Worm (Caenorhabditis elegans): ENCODE measurements around the gene C30B5.2.

Gene C30B5.2

DNA sequence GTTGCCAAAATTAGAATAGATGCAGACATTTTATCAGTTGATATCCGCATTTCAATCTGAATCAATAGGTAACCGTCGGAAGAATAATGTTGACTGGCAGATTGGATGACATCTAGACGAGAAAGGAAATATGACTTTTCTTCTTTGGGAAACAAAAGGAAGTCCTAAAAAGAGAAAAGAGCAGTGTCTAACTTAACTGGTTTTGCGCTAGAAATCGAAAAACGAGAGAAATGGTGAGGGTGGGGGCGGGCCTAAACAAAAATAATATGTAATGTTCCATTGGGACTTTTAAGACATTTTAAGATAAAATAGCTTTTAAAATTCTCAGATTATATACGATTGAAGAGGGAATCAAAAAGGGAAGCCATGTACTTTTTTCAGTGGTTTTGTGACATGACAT, 36.0 kb upstream of the C30B5.2 start, which contains the start of gene exp-1:
Gene exp-1 (minus strand): TSS at position 101 of the 400 bp plus-strand sequence.
- TF ChIP-seq tbx-2 (tag; optimal IDR thresholded peaks at IDR 0.05), result no peak
- no peak for TF ChIP-seq rnt-1 (tag; optimal IDR thresholded peaks at IDR 0.05)
- TF ChIP-seq ceh-2 (tag; optimal IDR thresholded peaks at IDR 0.05), result no peak
- no peak for TF ChIP-seq F13H6.1 (tag; optimal IDR thresholded peaks at IDR 0.05)
- no peak for TF ChIP-seq pag-3 (tag; optimal IDR thresholded peaks at IDR 0.05; ENCODE audit: borderline replicate concordance)

DNA sequence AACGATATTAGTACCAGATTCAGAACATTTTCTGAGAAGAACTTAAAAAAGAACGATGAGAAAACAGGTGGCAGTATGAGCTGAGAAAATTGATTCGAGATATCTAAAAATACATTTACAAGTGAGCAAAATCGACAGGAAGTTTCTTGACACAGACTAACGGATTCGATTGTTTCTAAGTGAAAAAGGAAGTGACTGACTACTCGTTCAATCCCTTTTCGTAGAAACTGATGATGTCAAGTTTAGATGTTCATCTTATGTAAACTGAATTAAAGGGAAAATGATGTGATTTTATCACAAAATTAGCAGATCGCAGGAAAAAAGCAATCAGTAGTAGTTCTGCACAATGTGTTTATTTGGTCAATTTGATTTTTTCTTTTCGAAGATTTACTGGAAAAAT, 31.8 kb upstream of the C30B5.2 start:
- TF ChIP-seq K09A11.1 (tag; optimal IDR thresholded peaks at IDR 0.05; ENCODE audit: insufficient read depth) (no peak), fax-1 (tag; optimal IDR thresholded peaks at IDR 0.05) (no peak), zip-5 (tag; optimal IDR thresholded peaks at IDR 0.05) (no peak), ceh-45 (GFP tag; IDR thresholded peaks at IDR 0.05) (no peak), ceh-6 (GFP tag; optimal IDR thresholded peaks at IDR 0.05) (no peak), unc-42 (tag; optimal IDR thresholded peaks at IDR 0.05) (peak; percentile 0), ceh-31 (tag; optimal IDR thresholded peaks at IDR 0.05) (no peak), ceh-19 (GFP tag; optimal IDR thresholded peaks at IDR 0.05) (no peak), sdc-2 (tag; optimal IDR thresholded peaks at IDR 0.05) (no peak)

DNA sequence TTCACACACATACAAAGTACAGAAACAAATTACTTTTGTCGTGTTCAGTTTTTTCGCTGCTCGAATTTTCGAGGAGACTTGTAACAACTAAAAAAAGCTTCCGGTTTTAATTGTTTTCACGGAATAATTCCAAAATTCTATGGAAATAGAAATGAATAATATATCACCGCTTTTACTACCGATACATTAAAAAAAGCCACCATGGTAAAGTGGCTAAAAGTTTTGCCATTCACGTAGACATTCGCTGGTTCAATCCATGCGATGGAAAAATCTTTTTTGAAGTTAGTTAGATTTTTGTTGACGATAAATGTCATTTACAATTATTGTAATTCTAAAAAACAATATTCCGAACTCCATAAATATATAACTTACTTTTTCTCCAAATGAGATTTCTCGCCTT, 28.3 kb upstream of the C30B5.2 start:
- TF ChIP-seq hlh-8 (tag; optimal IDR thresholded peaks at IDR 0.05), result no peak
- no peak for TF ChIP-seq syd-9 (tag; optimal IDR thresholded peaks at IDR 0.05)
- TF ChIP-seq ceh-19 (GFP tag; optimal IDR thresholded peaks at IDR 0.05), result no peak

DNA sequence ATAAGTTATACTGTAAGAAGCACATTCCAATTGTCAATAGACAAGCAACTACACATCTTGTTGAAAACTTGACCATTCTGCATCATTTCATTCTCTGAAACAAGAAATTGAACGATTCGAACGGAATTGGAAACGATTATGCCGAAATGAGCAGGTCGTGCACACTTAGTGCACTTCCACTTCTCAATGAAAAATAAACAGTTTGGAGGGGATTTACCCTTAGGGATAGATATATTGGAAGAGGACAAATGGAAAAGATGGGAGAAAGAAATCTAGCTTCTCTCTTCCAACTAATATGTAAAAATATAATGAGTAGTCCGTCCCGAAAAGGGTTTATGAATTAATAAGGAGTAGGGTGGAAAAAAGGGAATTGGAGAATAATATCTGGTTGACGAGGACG, 27.8 kb upstream of the C30B5.2 start, which contains the start of gene hst-3.1:
Gene hst-3.1 (minus strand): TSS at position 101 of the 400 bp plus-strand sequence.
- TF ChIP-seq nhr-11 (tag; optimal IDR thresholded peaks at IDR 0.05) (no peak), unc-86 (tag; optimal IDR thresholded peaks at IDR 0.05) (no peak), Y22D7AL.16 (tag; optimal IDR thresholded peaks at IDR 0.05) (no peak), fax-1 (tag; optimal IDR thresholded peaks at IDR 0.05) (no peak), hlh-30 (tag; optimal IDR thresholded peaks at IDR 0.05; ENCODE audit: insufficient read depth) (no peak), tbx-2 (tag; optimal IDR thresholded peaks at IDR 0.05) (no peak), hlh-13 (GFP tag; optimal IDR thresholded peaks at IDR 0.05) (no peak), K02D7.2 (tag; optimal IDR thresholded peaks at IDR 0.05) (no peak), syd-9 (tag; optimal IDR thresholded peaks at IDR 0.05) (no peak), pha-2 (tag; optimal IDR thresholded peaks at IDR 0.05) (no peak), mec-3 (tag; optimal IDR thresholded peaks at IDR 0.05; ENCODE audit: borderline replicate concordance) (no peak), fkh-10 (GFP tag; optimal IDR thresholded peaks at IDR 0.05) (no peak), che-1 (tag; optimal IDR thresholded peaks at IDR 0.05) (no peak)

DNA sequence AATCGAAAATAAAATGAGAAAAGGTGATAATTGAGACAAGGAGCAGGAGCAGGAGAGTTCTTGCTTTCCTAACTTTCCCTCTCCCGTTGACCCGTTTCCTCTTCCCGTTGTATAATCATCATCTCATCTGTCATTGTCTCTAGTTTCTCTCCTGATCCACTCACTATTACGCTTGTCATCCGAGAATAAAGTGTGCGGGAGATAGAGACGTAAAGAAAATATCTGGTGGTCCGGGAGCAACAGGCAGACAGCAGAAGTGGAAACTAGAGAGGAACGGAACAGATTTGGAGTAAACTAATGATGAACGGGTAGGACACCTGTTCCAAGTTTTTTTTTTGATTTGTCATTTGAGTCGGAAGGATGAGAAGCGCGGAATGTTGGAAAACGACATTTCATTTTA, 26.7 kb upstream of the C30B5.2 start:
- no peak for TF ChIP-seq odd-2 (tag; optimal IDR thresholded peaks at IDR 0.05)
- TF ChIP-seq pha-2 (tag; optimal IDR thresholded peaks at IDR 0.05), result no peak
- TF ChIP-seq syd-9 (tag; optimal IDR thresholded peaks at IDR 0.05), result no peak
- TF ChIP-seq rnt-1 (tag; optimal IDR thresholded peaks at IDR 0.05), result peak; percentile 17
- no peak for TF ChIP-seq unc-42 (tag; optimal IDR thresholded peaks at IDR 0.05)
- TF ChIP-seq unc-55 (GFP tag; optimal IDR thresholded peaks at IDR 0.05), result peak; percentile 96
- TF ChIP-seq ceh-18 (tag; optimal IDR thresholded peaks at IDR 0.05), result peak; percentile 46
- TF ChIP-seq lim-6 (tag; optimal IDR thresholded peaks at IDR 0.05), result no peak
- TF ChIP-seq ztf-16 (tag; optimal IDR thresholded peaks at IDR 0.05), result no peak
- TF ChIP-seq npax-4 (tag; optimal IDR thresholded peaks at IDR 0.05), result no peak

DNA sequence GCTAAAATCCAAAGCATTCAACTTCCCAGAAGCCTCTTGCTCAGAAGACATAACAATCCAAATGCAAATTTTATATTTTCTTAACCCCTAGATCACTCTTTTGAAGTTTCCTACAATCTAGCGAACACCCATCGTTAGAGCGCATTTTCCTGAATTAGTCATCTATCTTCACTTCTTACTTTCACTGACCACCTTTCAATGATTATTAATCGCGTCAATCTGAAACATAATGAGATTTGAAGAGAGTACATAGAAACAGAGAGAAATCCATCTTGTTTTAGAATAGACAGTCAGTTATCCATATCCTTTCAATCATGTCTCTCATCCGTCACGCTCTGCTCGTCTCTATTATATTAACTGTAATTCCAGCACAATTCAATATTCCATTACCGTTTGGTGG, 25.8 kb upstream of the C30B5.2 start, which contains the start of gene F40H3.3:
Gene F40H3.3 (plus strand): TSS at position 280 of the 400 bp plus-strand sequence.
- TF ChIP-seq lin-11 (tag; optimal IDR thresholded peaks at IDR 0.05), result no peak
- no peak for TF ChIP-seq ceh-22 (tag; optimal IDR thresholded peaks at IDR 0.05)
- TF ChIP-seq pha-4 (tag; optimal IDR thresholded peaks at IDR 0.05), result no peak
- TF ChIP-seq ceh-6 (GFP tag; optimal IDR thresholded peaks at IDR 0.05), result no peak
- TF ChIP-seq nhr-232 (tag; optimal IDR thresholded peaks at IDR 0.05), result no peak
- TF ChIP-seq ceh-18 (tag; optimal IDR thresholded peaks at IDR 0.05), result no peak
- TF ChIP-seq fkh-10 (GFP tag; optimal IDR thresholded peaks at IDR 0.05), result no peak
- TF ChIP-seq T23F11.4 (GFP tag; optimal IDR thresholded peaks at IDR 0.05), result no peak
- TF ChIP-seq elt-2 (tag; optimal IDR thresholded peaks at IDR 0.05), result no peak
- TF ChIP-seq lim-6 (tag; optimal IDR thresholded peaks at IDR 0.05), result no peak
- TF ChIP-seq mec-3 (tag; optimal IDR thresholded peaks at IDR 0.05; ENCODE audit: borderline replicate concordance), result no peak
- no peak for TF ChIP-seq nhr-11 (tag; optimal IDR thresholded peaks at IDR 0.05)
- no peak for TF ChIP-seq ceh-31 (tag; optimal IDR thresholded peaks at IDR 0.05)
